Worm (Caenorhabditis elegans) whole organism, L3 larva: ENCODE data around the gene far-2.

Experiments used
- nhr-67 ChIP-seq: fragments of 150-350 bp; optimal IDR thresholded peaks from 2 replicates; lab custom pipeline; 2014; ENCODE audit warnings: missing biosample characterization, missing genetic modification characterization
- pha-4 ChIP-seq: fragments of 150-350 bp; optimal IDR thresholded peaks from 2 replicates; lab custom pipeline; 2014; ENCODE audit warnings: missing biosample characterization, missing genetic modification reagents, missing genetic modification characterization

ce11 chrIII:9051714-9052113, 29.9 kb upstream of the far-2 start:
- TF ChIP-seq pha-4 (tag; lab: Kevin White, UChicago) (no peak), nhr-67 (tag; lab: Kevin White, UChicago) (no peak)
